Fruit fly (Drosophila melanogaster) whole organism, embryonic: ENCODE results near the gene Fbp1.

Source experiments
- ATbp ChIP-seq: fragments of 200-800 bp; sonication (Bioruptor generic); optimal IDR thresholded peaks from 2 replicates; lab custom pipeline; 2017; ENCODE audit warnings: missing biosample characterization, mild to moderate bottlenecking, missing genetic modification characterization, missing genetic modification reagents
- Antp ChIP-seq: fragments of 200-800 bp; sonication (Bioruptor generic); optimal IDR thresholded peaks from 3 replicates; lab custom pipeline; 2016; ENCODE audit warnings: missing biosample characterization, missing genetic modification characterization
- BEAF-32 ChIP-seq: fragments of 200-800 bp; sonication (Bioruptor generic); optimal IDR thresholded peaks from 3 replicates; lab custom pipeline; 2017; ENCODE audit warnings: missing biosample characterization, missing genetic modification characterization, mild to moderate bottlenecking, moderate library complexity, missing genetic modification reagents
- CG11247 ChIP-seq: fragments of 200-800 bp; sonication (Bioruptor generic); IDR thresholded peaks from 2 replicates; pipeline ENCODE4 v1.3.6; 2022; ENCODE audit warnings: missing biosample characterization, missing genetic modification characterization
- CG11504 ChIP-seq: fragments of 200-800 bp; sonication (Bioruptor generic); optimal IDR thresholded peaks from 3 replicates; lab custom pipeline; 2019; ENCODE audit warnings: missing biosample characterization, mild to moderate bottlenecking, missing genetic modification characterization, moderate library complexity
- CG12155 ChIP-seq: fragments of 200-800 bp; sonication (Bioruptor generic); optimal IDR thresholded peaks from 3 replicates; lab custom pipeline; 2016; ENCODE audit warnings: missing biosample characterization, missing genetic modification characterization
- CG1529 ChIP-seq: fragments of 200-800 bp; sonication (Bioruptor generic); optimal IDR thresholded peaks from 3 replicates; lab custom pipeline; 2018; ENCODE audit warnings: missing biosample characterization, missing genetic modification characterization
- CG1647 ChIP-seq: fragments of 200-800 bp; sonication (Bioruptor generic); optimal IDR thresholded peaks from 3 replicates; lab custom pipeline; 2016; ENCODE audit warnings: missing biosample characterization, missing genetic modification characterization
- CG17612 ChIP-seq: fragments of 200-800 bp; sonication (Bioruptor generic); IDR thresholded peaks from 2 replicates; pipeline ENCODE4 v1.3.6; 2022; ENCODE audit warnings: missing biosample characterization, missing genetic modification characterization
- CG17829 ChIP-seq: fragments of 200-800 bp; optimal IDR thresholded peaks from 2 replicates; lab custom pipeline; 2019; ENCODE audit warnings: missing biosample characterization, mild to moderate bottlenecking, missing genetic modification characterization, moderate library complexity
- CG18619 ChIP-seq: fragments of 200-800 bp; sonication (Bioruptor generic); optimal IDR thresholded peaks from 3 replicates; lab custom pipeline; 2017; ENCODE audit warnings: missing biosample characterization, mild to moderate bottlenecking, missing genetic modification characterization
- CG2120 ChIP-seq: fragments of 200-800 bp; sonication (Bioruptor generic); optimal IDR thresholded peaks from 3 replicates; lab custom pipeline; 2016; ENCODE audit warnings: missing biosample characterization, missing genetic modification characterization
- CG2202 ChIP-seq: fragments of 200-800 bp; sonication (Bioruptor generic); optimal IDR thresholded peaks from 2 replicates; lab custom pipeline; 2018; ENCODE audit warnings: missing biosample characterization, mild to moderate bottlenecking, missing genetic modification characterization
- CG2678 ChIP-seq: fragments of 200-800 bp; sonication (Bioruptor generic); optimal IDR thresholded peaks from 3 replicates; lab custom pipeline; 2019; ENCODE audit warnings: missing biosample characterization, mild to moderate bottlenecking, missing genetic modification characterization, moderate library complexity
- CG31365 ChIP-seq: fragments of 200-800 bp; sonication (Bioruptor generic); optimal IDR thresholded peaks from 2 replicates; lab custom pipeline; 2018; ENCODE audit warnings: missing biosample characterization, mild to moderate bottlenecking, missing genetic modification characterization
- CG43689 ChIP-seq: fragments of 200-800 bp; sonication (Bioruptor generic); IDR thresholded peaks from 2 replicates; pipeline ENCODE4 v1.3.6; 2022; ENCODE audit warnings: missing biosample characterization, missing genetic modification characterization
- CG6791 ChIP-seq: fragments of 200-800 bp; sonication (Bioruptor generic); IDR thresholded peaks from 3 replicates; pipeline ENCODE4 v1.3.6; 2022; ENCODE audit warnings: missing biosample characterization, missing genetic modification characterization; ENCODE audit not compliant: partially characterized antibody
- CG7745 ChIP-seq: fragments of 200-800 bp; sonication (Bioruptor generic); optimal IDR thresholded peaks from 2 replicates; lab custom pipeline; 2018; ENCODE audit warnings: missing biosample characterization, mild to moderate bottlenecking, missing genetic modification characterization, moderate library complexity
- CG8478 ChIP-seq: fragments of >200 bp; optimal IDR thresholded peaks from 2 replicates; lab custom pipeline; 2018
- CG9437 ChIP-seq: fragments of 200-800 bp; sonication (Bioruptor generic); optimal IDR thresholded peaks from 2 replicates; lab custom pipeline; 2018; ENCODE audit warnings: missing biosample characterization, mild to moderate bottlenecking, missing genetic modification characterization
- Camta ChIP-seq: fragments of 200-800 bp; sonication (Bioruptor generic); optimal IDR thresholded peaks from 2 replicates; lab custom pipeline; 2016; ENCODE audit warnings: missing biosample characterization, missing genetic modification characterization
- D19B ChIP-seq: fragments of 200-800 bp; sonication (Bioruptor generic); optimal IDR thresholded peaks from 2 replicates; lab custom pipeline; 2017; ENCODE audit warnings: missing biosample characterization, mild to moderate bottlenecking, missing genetic modification characterization
- Dfd ChIP-seq, 2 experiments: fragments of >200 bp; optimal IDR thresholded peaks; 2 replicates each; lab custom pipeline; 2017; ENCODE audit warnings: missing biosample characterization in 2 of 2, missing genetic modification characterization in 2 of 2
- Dip3 ChIP-seq: fragments of 200-800 bp; sonication (Bioruptor generic); optimal IDR thresholded peaks from 3 replicates; lab custom pipeline; 2016; ENCODE audit warnings: missing biosample characterization, missing genetic modification characterization
- Dp ChIP-seq: fragments of 200-800 bp; sonication (Bioruptor generic); optimal IDR thresholded peaks from 2 replicates; lab custom pipeline; 2018; ENCODE audit warnings: missing biosample characterization, mild to moderate bottlenecking, missing genetic modification characterization, moderate library complexity
- Ets97D ChIP-seq: fragments of 200-800 bp; sonication (Bioruptor generic); optimal IDR thresholded peaks from 3 replicates; lab custom pipeline; 2016; ENCODE audit warnings: missing biosample characterization, missing genetic modification characterization
- Fer2 ChIP-seq: fragments of 200-800 bp; sonication (Bioruptor generic); optimal IDR thresholded peaks from 2 replicates; lab custom pipeline; 2018; ENCODE audit warnings: missing biosample characterization, mild to moderate bottlenecking, missing genetic modification characterization, moderate library complexity
- Hr51 ChIP-seq, 2 experiments: fragments of 200-800 bp; sonication (Bioruptor generic); optimal IDR thresholded peaks; 2 replicates in 1 of 2; 3 replicates in 1 of 2; lab custom pipeline; 2016 to 2018; ENCODE audit warnings: missing biosample characterization in 2 of 2, missing genetic modification characterization in 2 of 2, mild to moderate bottlenecking in 1 of 2, moderate library complexity in 1 of 2
- Poxn ChIP-seq: fragments of 200-800 bp; sonication (Bioruptor generic); IDR thresholded peaks from 2 replicates; pipeline ENCODE4 v1.3.6; 2022; ENCODE audit warnings: missing biosample characterization, missing genetic modification characterization
- Scr ChIP-seq: fragments of 200-800 bp; sonication (Bioruptor generic); IDR thresholded peaks from 2 replicates; pipeline ENCODE4 v1.3.6; 2022; ENCODE audit warnings: missing biosample characterization, missing genetic modification characterization; ENCODE audit not compliant: partially characterized antibody
- Spps ChIP-seq: fragments of 200-800 bp; sonication (Bioruptor generic); optimal IDR thresholded peaks from 2 replicates; lab custom pipeline; 2018; ENCODE audit warnings: missing biosample characterization, mild to moderate bottlenecking, missing genetic modification characterization
- abd-A ChIP-seq: fragments of 200-800 bp; sonication (Bioruptor generic); optimal IDR thresholded peaks from 3 replicates; lab custom pipeline; 2019; ENCODE audit warnings: missing biosample characterization, mild to moderate bottlenecking, missing genetic modification characterization, moderate library complexity
- ato ChIP-seq: fragments of 200-800 bp; sonication (Bioruptor generic); IDR thresholded peaks from 2 replicates; pipeline ENCODE4 v1.3.6; 2022; ENCODE audit warnings: missing biosample characterization, missing genetic modification characterization; ENCODE audit not compliant: partially characterized antibody
- caup ChIP-seq: fragments of 200-800 bp; sonication (Bioruptor generic); optimal IDR thresholded peaks from 3 replicates; lab custom pipeline; 2017; ENCODE audit warnings: missing biosample characterization, mild to moderate bottlenecking, missing genetic modification characterization, moderate library complexity; ENCODE audit not compliant: severe bottlenecking
- dpn ChIP-seq, 2 experiments: fragments of 200-800 bp; sonication (Bioruptor generic); optimal IDR thresholded peaks; 3 replicates each; lab custom pipeline; 2016; ENCODE audit warnings: missing biosample characterization in 2 of 2, missing genetic modification characterization in 2 of 2
- dysf ChIP-seq: fragments of 200-800 bp; sonication (Bioruptor generic); IDR thresholded peaks from 3 replicates; pipeline ENCODE4 v1.3.6; 2022; ENCODE audit warnings: missing biosample characterization, missing genetic modification characterization
- her ChIP-seq: fragments of 200-800 bp; sonication (Bioruptor generic); optimal IDR thresholded peaks from 2 replicates; lab custom pipeline; 2016; ENCODE audit warnings: missing biosample characterization, missing genetic modification characterization
- hkb ChIP-seq, 2 experiments: fragments of 200-800 bp in 1 of 2; fragments of >200 bp in 1 of 2; sonication (Bioruptor generic) in 1 of 2; IDR thresholded peaks in 1 of 2; optimal IDR thresholded peaks in 1 of 2; 2 replicates each; pipeline versions ENCODE4 v1.3.6 to Lab custom; 2017 to 2022; ENCODE audit warnings: missing biosample characterization in 1 of 2, missing genetic modification characterization in 1 of 2
- jigr1 ChIP-seq: fragments of 200-800 bp; sonication (Bioruptor generic); IDR thresholded peaks from 3 replicates; pipeline ENCODE4 v1.3.6; 2022; ENCODE audit warnings: missing biosample characterization, missing genetic modification characterization
- kni ChIP-seq: fragments of 200-800 bp; sonication (Bioruptor generic); optimal IDR thresholded peaks from 3 replicates; lab custom pipeline; 2017; ENCODE audit warnings: mild to moderate bottlenecking, missing biosample characterization, missing genetic modification reagents, missing genetic modification characterization
- lmd ChIP-seq: fragments of 200-800 bp; sonication (Bioruptor generic); IDR thresholded peaks from 2 replicates; pipeline ENCODE4 v1.3.6; 2022; ENCODE audit warnings: missing biosample characterization, missing genetic modification characterization
- luna ChIP-seq: fragments of 200-800 bp; sonication (Bioruptor generic); optimal IDR thresholded peaks from 2 replicates; lab custom pipeline; 2016; ENCODE audit warnings: missing biosample characterization, missing genetic modification characterization
- prd ChIP-seq, 3 experiments: fragments of >200 bp in 2 of 3; fragments of 200-800 bp in 1 of 3; sonication (Bioruptor generic) in 1 of 3; optimal IDR thresholded peaks in 2 of 3; IDR thresholded peaks in 1 of 3; 2 replicates in 2 of 3; 3 replicates in 1 of 3; pipeline versions ENCODE4 v1.3.6 to Lab custom; 2017 to 2022; ENCODE audit warnings: missing biosample characterization in 1 of 3, missing genetic modification characterization in 1 of 3
- slou ChIP-seq: fragments of 200-800 bp; sonication (Bioruptor generic); optimal IDR thresholded peaks from 3 replicates; lab custom pipeline; 2016; ENCODE audit warnings: missing biosample characterization, missing genetic modification characterization
- tio ChIP-seq: fragments of 200-800 bp; sonication (Bioruptor generic); optimal IDR thresholded peaks from 2 replicates; lab custom pipeline; 2017; ENCODE audit warnings: missing biosample characterization, missing genetic modification characterization, inconsistent platforms
- trh ChIP-seq: fragments of 200-800 bp; sonication (Bioruptor generic); optimal IDR thresholded peaks from 2 replicates; lab custom pipeline; 2016; ENCODE audit warnings: missing biosample characterization, missing genetic modification characterization
- zen2 ChIP-seq: fragments of 200-800 bp; sonication (Bioruptor generic); IDR thresholded peaks from 3 replicates; pipeline ENCODE4 v1.3.6; 2022; ENCODE audit warnings: missing biosample characterization, missing genetic modification characterization; ENCODE audit not compliant: partially characterized antibody
- zf30C ChIP-seq: fragments of 200-800 bp; sonication (Bioruptor generic); optimal IDR thresholded peaks from 3 replicates; lab custom pipeline; 2018; ENCODE audit warnings: missing biosample characterization, mild to moderate bottlenecking, missing genetic modification characterization
- zfh1 ChIP-seq: fragments of 200-800 bp; sonication (Bioruptor generic); IDR thresholded peaks from 3 replicates; pipeline ENCODE4 v1.3.6; 2022; ENCODE audit warnings: missing biosample characterization, missing genetic modification characterization

Gene Fbp1

DNA sequence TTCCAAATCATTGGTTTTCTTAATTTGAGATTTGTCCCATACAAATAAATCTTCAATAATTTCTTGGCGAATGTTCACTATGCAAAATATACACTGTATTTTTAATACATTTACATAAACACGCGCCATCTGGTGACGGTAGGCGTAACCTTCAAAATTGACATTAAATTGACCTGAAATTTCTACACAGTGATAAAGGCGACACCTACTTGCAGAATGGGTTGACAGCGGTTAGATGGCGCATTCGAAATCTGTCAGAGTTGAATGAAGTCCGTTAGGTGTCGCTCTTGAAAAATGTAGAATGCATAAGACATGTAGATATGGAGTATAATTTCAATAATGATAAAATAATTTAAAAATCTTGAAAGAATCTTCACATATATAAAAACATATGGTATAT lies 13.6 kb upstream of the Fbp1 start (continued):
- TF ChIP-seq luna (GFP tag; lab: Kevin White, UChicago) (peak; percentile 78), CG17612 (GFP tag; lab: Robert Waterston, UW) (peak; percentile 61), Ets97D (GFP tag; lab: Kevin White, UChicago) (peak; percentile 64), dpn (GFP tag; optimal IDR thresholded peaks at IDR 0.05; lab: Kevin White, UChicago) (peak; percentile 87 to 90), Scr (GFP tag; lab: Robert Waterston, UW) (peak; percentile 40), CG2678 (tag; lab: Kevin White, UChicago) (peak; percentile 59), D19B (GFP tag; lab: Kevin White, UChicago) (peak; percentile 17), CG11247 (GFP tag; lab: Robert Waterston, UW) (peak; percentile 89), CG12155 (peak; percentile 78), CG6791 (GFP tag; lab: Robert Waterston, UW) (peak; percentile 66; the same call in 2 of the 3 replicates), Antp (peak; percentile 86), Dp (GFP tag; lab: Kevin White, UChicago) (peak; percentile 16), Spps (peak; percentile 36), CG1529 (GFP tag; lab: Kevin White, UChicago) (peak; percentile 11), CG17829 (tag; lab: Kevin White, UChicago) (peak; percentile 87), Dip3 (GFP tag; lab: Kevin White, UChicago) (peak; percentile 72), BEAF-32 (GFP tag; lab: Kevin White, UChicago) (peak; percentile 10), CG18619 (peak; percentile 69), Poxn (GFP tag; lab: Robert Waterston, UW) (no peak), prd (optimal IDR thresholded peaks at IDR 0.05; lab: Kevin White, UChicago) (no peak), prd (GFP tag; IDR thresholded peaks at IDR 0.05; lab: Robert Waterston, UW) (peak; percentile 88), kni (GFP tag; lab: Kevin White, UChicago) (no peak), CG11504 (peak; percentile 64), tio (GFP tag; lab: Kevin White, UChicago) (peak; percentile 73), CG43689 (GFP tag; lab: Robert Waterston, UW) (0 out of 2 replicates have a peak, but pooled peaks have one; percentile 17), slou (GFP tag; lab: Kevin White, UChicago) (peak; percentile 83), CG2202 (peak; percentile 38), CG1647 (GFP tag; lab: Kevin White, UChicago) (peak; percentile 80), zen2 (no peak), lmd (GFP tag; lab: Robert Waterston, UW) (peak; percentile 87), Hr51 (GFP tag; optimal IDR thresholded peaks at IDR 0.05; lab: Kevin White, UChicago) (peak; percentile 55 to 79), zf30C (peak; percentile 45), CG8478 (peak; percentile 93), CG2120 (peak; percentile 85), caup (peak; percentile 51), hkb (optimal IDR thresholded peaks at IDR 0.05; lab: Kevin White, UChicago) (peak; percentile 57), hkb (GFP tag; IDR thresholded peaks at IDR 0.05; lab: Robert Waterston, UW) (peak; percentile 39), Fer2 (tag; lab: Kevin White, UChicago) (peak; percentile 51), abd-A (tag; lab: Kevin White, UChicago) (no peak), dysf (GFP tag; lab: Robert Waterston, UW) (peak; percentile 86), Camta (GFP tag; lab: Kevin White, UChicago) (peak; percentile 83), CG7745 (tag; lab: Kevin White, UChicago) (no peak), trh (GFP tag; lab: Kevin White, UChicago) (peak; percentile 62), zfh1 (GFP tag; lab: Robert Waterston, UW) (peak; percentile 82), CG9437 (GFP tag; lab: Kevin White, UChicago) (peak; percentile 0), jigr1 (GFP tag; lab: Robert Waterston, UW) (peak; percentile 61; the same call in 1 of the 3 replicates), ATbp (GFP tag; lab: Kevin White, UChicago) (no peak), her (peak; percentile 77), ato (GFP tag; lab: Robert Waterston, UW) (0 out of 2 replicates have a peak, but pooled peaks have one; percentile 19), Dfd (GFP tag; optimal IDR thresholded peaks at IDR 0.05; lab: Kevin White, UChicago) (no peak), CG31365 (peak; percentile 50)
